Worm (Caenorhabditis elegans) whole organism, L3 larva: ENCODE measurements around the gene cpr-8.

Experiments used
- aly-2 ChIP-seq: fragments of 150-350 bp; optimal IDR thresholded peaks from 2 replicates; lab custom pipeline; 2014; ENCODE audit warnings: missing biosample characterization, missing genetic modification characterization
- ama-1 ChIP-seq: fragments of 150-350 bp; optimal IDR thresholded peaks from 2 replicates; lab custom pipeline; 2018
- egl-27 ChIP-seq: sonication (generic microtip); optimal IDR thresholded peaks from 4 replicates; lab custom pipeline; 2017; ENCODE audit warnings: missing biosample characterization, missing genetic modification reagents, missing genetic modification characterization
- egl-5 ChIP-seq: fragments of 150-350 bp; optimal IDR thresholded peaks from 2 replicates; lab custom pipeline; 2017; ENCODE audit warnings: missing biosample characterization, missing genetic modification reagents, missing genetic modification characterization, inconsistent platforms
- elt-1 ChIP-seq: fragments of 150-350 bp; optimal IDR thresholded peaks from 2 replicates; lab custom pipeline; 2014; ENCODE audit warnings: missing biosample characterization, missing genetic modification characterization
- hmg-11 ChIP-seq: sonication (generic microtip); optimal IDR thresholded peaks from 2 replicates; lab custom pipeline; 2016; ENCODE audit warnings: missing genetic modification characterization, missing compliant biosample characterization
- lin-39 ChIP-seq: fragments of 150-350 bp; optimal IDR thresholded peaks from 2 replicates; lab custom pipeline; 2018; ENCODE audit warnings: missing biosample characterization, missing genetic modification reagents, missing genetic modification characterization
- mdl-1 ChIP-seq: fragments of 150-350 bp; optimal IDR thresholded peaks from 2 replicates; lab custom pipeline; 2014; ENCODE audit warnings: missing biosample characterization, missing genetic modification characterization
- nhr-12 ChIP-seq: fragments of 150-350 bp; optimal IDR thresholded peaks from 2 replicates; lab custom pipeline; 2014; ENCODE audit warnings: missing biosample characterization, missing genetic modification characterization
- nhr-237 ChIP-seq: fragments of 150-350 bp; optimal IDR thresholded peaks from 2 replicates; lab custom pipeline; 2014; ENCODE audit warnings: missing biosample characterization, missing genetic modification characterization
- nhr-76 ChIP-seq: fragments of 150-350 bp; sonication (generic microtip); optimal IDR thresholded peaks from 5 replicates; lab custom pipeline; 2014; ENCODE audit warnings: missing biosample characterization, missing genetic modification characterization
- nhr-77 ChIP-seq: fragments of 150-350 bp; optimal IDR thresholded peaks from 2 replicates; lab custom pipeline; 2014; ENCODE audit warnings: missing biosample characterization, missing genetic modification characterization
- pha-4 ChIP-seq: fragments of 150-350 bp; optimal IDR thresholded peaks from 2 replicates; lab custom pipeline; 2014; ENCODE audit warnings: missing biosample characterization, missing genetic modification reagents, missing genetic modification characterization
- unc-62 ChIP-seq: fragments of 150-350 bp; sonication (generic microtip); optimal IDR thresholded peaks from 4 replicates; lab custom pipeline; 2014; ENCODE audit warnings: missing biosample characterization, missing genetic modification reagents, missing genetic modification characterization

DNA sequence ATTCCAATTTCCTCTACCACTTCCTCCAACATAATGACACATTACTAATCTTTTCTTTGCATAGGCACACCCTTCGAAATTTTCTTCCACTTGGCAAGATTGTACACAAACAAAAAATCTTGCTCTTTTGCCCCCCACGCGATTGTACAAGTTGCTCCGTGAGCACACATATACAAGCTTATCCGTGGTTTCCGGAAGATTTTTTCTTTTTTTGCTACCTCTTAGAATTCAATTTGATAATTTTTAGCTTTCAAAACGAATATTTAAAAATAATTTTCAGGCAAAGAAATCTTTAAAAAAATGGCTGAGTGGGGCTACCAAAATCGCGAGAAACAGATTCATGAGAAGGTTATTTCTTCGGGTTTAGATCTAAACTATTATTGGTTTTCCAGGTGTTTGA, 21.7 kb upstream of the cpr-8 start, which contains the start of gene Y50D4B.1:
- TF ChIP-seq unc-62 (no peak), lin-39 (tag; lab: Kevin White, UChicago) (no peak), egl-27 (no peak), hmg-11 (tag; lab: Kevin White, UChicago) (no peak), nhr-237 (tag; lab: Kevin White, UChicago) (no peak), egl-5 (no peak), pha-4 (tag; lab: Kevin White, UChicago) (no peak), aly-2 (tag; lab: Kevin White, UChicago) (no peak), mdl-1 (tag; lab: Kevin White, UChicago) (no peak), elt-1 (tag; lab: Kevin White, UChicago) (no peak), nhr-76 (tag; lab: Kevin White, UChicago) (no peak), nhr-77 (no peak), ama-1 (lab: Kevin White, UChicago) (no peak), nhr-12 (tag; lab: Kevin White, UChicago) (no peak)
